Fruit fly (Drosophila melanogaster) whole organism: Measurements from ENCODE around the gene CG5577.

Source experiments
- CG8478 ChIP-seq: fragments of >200 bp; optimal IDR thresholded peaks from 2 replicates; lab custom pipeline; 2018; ENCODE audit warnings: inconsistent platforms
- Dll ChIP-seq: fragments of >200 bp; optimal IDR thresholded peaks from 2 replicates; lab custom pipeline; 2017
- EcR ChIP-seq, 2 experiments: fragments of >200 bp; optimal IDR thresholded peaks; 2 replicates each; lab custom pipeline; 2017; ENCODE audit warnings: missing biosample characterization in 2 of 2, missing genetic modification characterization in 2 of 2, missing genetic modification reagents in 2 of 2
- pan ChIP-seq: fragments of >200 bp; optimal IDR thresholded peaks from 2 replicates; lab custom pipeline; 2017
- psq ChIP-seq: fragments of >200 bp; optimal IDR thresholded peaks from 2 replicates; lab custom pipeline; 2017

DNA sequence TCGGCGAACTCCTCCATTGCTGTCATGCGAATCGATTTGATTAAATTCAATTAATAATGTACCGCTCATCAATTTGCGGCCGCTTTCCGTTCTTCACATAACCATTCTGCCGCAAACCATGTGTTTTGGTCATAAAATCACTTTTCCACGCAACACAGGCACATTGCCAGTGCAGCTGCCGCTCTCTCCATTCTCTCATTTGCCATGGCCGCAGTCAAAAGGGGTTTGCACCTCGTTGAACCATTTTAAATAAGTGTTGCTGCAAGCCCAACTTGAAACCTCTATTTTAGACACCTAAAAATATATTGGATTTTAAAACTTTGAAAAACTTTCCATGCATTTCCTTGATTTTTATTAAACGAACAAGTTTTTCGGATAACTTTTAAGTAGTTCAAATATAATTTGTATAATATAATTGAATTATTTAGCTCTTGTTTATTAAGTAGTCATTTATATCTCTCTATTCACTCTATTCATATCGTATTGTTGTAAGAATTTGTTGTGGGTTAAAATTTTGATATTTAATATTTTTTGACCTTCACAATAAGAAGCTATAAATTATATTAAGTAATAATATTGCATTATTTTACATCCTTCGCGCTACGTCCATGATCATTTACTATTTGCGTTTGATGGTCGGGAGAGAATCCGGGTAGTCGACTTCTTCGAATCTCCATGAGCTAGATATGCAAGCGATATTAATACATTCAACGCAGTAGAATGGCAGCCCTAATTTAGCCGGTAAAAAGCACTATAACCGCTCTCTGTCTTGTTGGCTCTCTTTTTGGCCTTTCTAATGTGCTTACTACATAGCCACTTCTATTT is 15.6 kb upstream of the CG5577 start, which contains the start of gene CG5535:
- no peak for TF ChIP-seq pan (lab: Kevin White, UChicago)
- no peak for TF ChIP-seq psq
- TF ChIP-seq CG8478 (lab: Kevin White, UChicago), result no peak
- TF ChIP-seq Dll (lab: Kevin White, UChicago), result no peak
- TF ChIP-seq EcR (GFP tag; optimal IDR thresholded peaks at IDR 0.05; lab: Kevin White, UChicago), result no peak
